Fruit fly (Drosophila melanogaster): ENCODE results near the gene mfrn.

dm6 chr3R:27928984-27929924 is 18.6 kb downstream of the mfrn start:
- no peak for TF ChIP-seq ey (GFP tag; optimal IDR thresholded peaks at IDR 0.05)
- no peak for TF ChIP-seq CG9705 (GFP tag; optimal IDR thresholded peaks at IDR 0.05)
- no peak for TF ChIP-seq usp (GFP tag; optimal IDR thresholded peaks at IDR 0.05)
- TF ChIP-seq Abd-B (GFP tag; optimal IDR thresholded peaks at IDR 0.05), result no peak
- TF ChIP-seq Mio (GFP tag; optimal IDR thresholded peaks at IDR 0.05), result no peak
